Worm (Caenorhabditis elegans): ENCODE measurements around the gene Y75B8A.6.

- TF ChIP-seq ama-1 (optimal IDR thresholded peaks at IDR 0.05) (no peak), ZK546.5 (tag; optimal IDR thresholded peaks at IDR 0.05) (no peak), lin-13 (GFP tag; optimal IDR thresholded peaks at IDR 0.05) (no peak), nhr-237 (tag; optimal IDR thresholded peaks at IDR 0.05) (no peak), mdl-1 (tag; optimal IDR thresholded peaks at IDR 0.05) (no peak), R02D3.7 (tag; optimal IDR thresholded peaks at IDR 0.05) (no peak), lin-39 (tag; optimal IDR thresholded peaks at IDR 0.05) (no peak)
Measured at ce11 chrIII:12165305-12165704, 35.2 kb upstream of the Y75B8A.6 start.
